Fruit fly (Drosophila melanogaster): ENCODE measurements around the gene mip130.
A peak's percentile ranks its signal among the peaks of the same experiment; 100 is the strongest.

The mip130 gene

DNA sequence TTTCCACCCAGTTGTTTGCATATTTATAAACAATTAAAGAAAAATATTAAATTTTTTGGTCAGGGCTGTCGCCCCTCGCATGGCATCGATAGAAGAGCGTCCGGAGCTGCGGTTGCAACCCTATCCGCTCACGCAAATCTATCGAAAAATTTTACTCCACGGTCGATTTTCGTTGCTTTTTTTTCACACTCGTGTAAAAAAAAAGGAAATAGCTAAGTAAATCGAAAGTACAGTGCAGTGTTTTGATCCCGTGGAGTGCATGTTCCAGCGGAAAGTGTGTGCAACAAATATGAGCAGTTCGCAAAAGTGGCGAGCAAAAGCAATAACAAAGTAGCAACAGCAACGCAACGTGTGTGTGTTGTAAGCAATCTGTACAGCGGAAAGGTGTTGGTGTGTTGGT lies 718 bp downstream of the mip130 start, which contains the start of the genes Edem1 and Rbcn-3B (continued):
- no peak for TF ChIP-seq BtbVII (GFP tag; optimal IDR thresholded peaks at IDR 0.05)
- TF ChIP-seq E2f1 (GFP tag; IDR thresholded peaks at IDR 0.05), result no peak
- no peak for TF ChIP-seq seq (GFP tag; IDR thresholded peaks at IDR 0.05)
- TF ChIP-seq CG7839 (tag; optimal IDR thresholded peaks at IDR 0.05), result no peak
- TF ChIP-seq CG10321 (GFP tag; IDR thresholded peaks at IDR 0.05), result no peak
- TF ChIP-seq CG4404 (GFP tag; IDR thresholded peaks at IDR 0.05), result no peak
- peak; percentile 12 for TF ChIP-seq lbe (GFP tag; optimal IDR thresholded peaks at IDR 0.05)
- TF ChIP-seq CG12104 (GFP tag; optimal IDR thresholded peaks at IDR 0.05), result no peak
- TF ChIP-seq gcm (GFP tag; optimal IDR thresholded peaks at IDR 0.05), result no peak
- TF ChIP-seq CG4424 (GFP tag; optimal IDR thresholded peaks at IDR 0.05), result no peak
- no peak for TF ChIP-seq Fer2 (tag; optimal IDR thresholded peaks at IDR 0.05)
- no peak for TF ChIP-seq cad (GFP tag; optimal IDR thresholded peaks at IDR 0.05)
- TF ChIP-seq CG4328 (GFP tag; optimal IDR thresholded peaks at IDR 0.05), result no peak
- no peak for TF ChIP-seq Rfx (GFP tag; IDR thresholded peaks at IDR 0.05)
- no peak for TF ChIP-seq CG17328 (GFP tag; IDR thresholded peaks at IDR 0.05)
- TF ChIP-seq CG12299 (tag; optimal IDR thresholded peaks at IDR 0.05), result no peak
- TF ChIP-seq CG9215 (GFP tag; IDR thresholded peaks at IDR 0.05), result no peak
- TF ChIP-seq CG7928 (GFP tag; optimal IDR thresholded peaks at IDR 0.05), result no peak
- no peak for TF ChIP-seq Mrtf (GFP tag; IDR thresholded peaks at IDR 0.05)
- TF ChIP-seq phol (tag; optimal IDR thresholded peaks at IDR 0.05), result no peak
- no peak for TF ChIP-seq CG14014 (GFP tag; IDR thresholded peaks at IDR 0.05)
- TF ChIP-seq Drgx (GFP tag; IDR thresholded peaks at IDR 0.05), result peak; percentile 14; the same call in 1 of the 2 replicates
- no peak for TF ChIP-seq CG12391 (tag; optimal IDR thresholded peaks at IDR 0.05)
- no peak for TF ChIP-seq toy (GFP tag; IDR thresholded peaks at IDR 0.05)
- no peak for TF ChIP-seq grau (tag; optimal IDR thresholded peaks at IDR 0.05)
- TF ChIP-seq ato (GFP tag; IDR thresholded peaks at IDR 0.05; ENCODE audit: partially characterized antibody), result no peak
- TF ChIP-seq CG31441 (GFP tag; IDR thresholded peaks at IDR 0.05), result no peak
- no peak for TF ChIP-seq en (GFP tag; optimal IDR thresholded peaks at IDR 0.05)
- no peak for TF ChIP-seq salm (tag; optimal IDR thresholded peaks at IDR 0.05)
- no peak for TF ChIP-seq cwo (GFP tag; optimal IDR thresholded peaks at IDR 0.05)
- no peak for TF ChIP-seq maf-S (GFP tag; optimal IDR thresholded peaks at IDR 0.05)
- TF ChIP-seq HLH4C (GFP tag; IDR thresholded peaks at IDR 0.05; ENCODE audit: partially characterized antibody), result 0 out of 3 replicates have a peak, but pooled peaks have one; percentile 42
- TF ChIP-seq Hey (tag; optimal IDR thresholded peaks at IDR 0.05), result no peak
- no peak for TF ChIP-seq CG15601 (tag; optimal IDR thresholded peaks at IDR 0.05)
- no peak for TF ChIP-seq CG9437 (GFP tag; optimal IDR thresholded peaks at IDR 0.05)
- no peak for TF ChIP-seq chn (GFP tag; optimal IDR thresholded peaks at IDR 0.05)
- no peak for TF ChIP-seq pum (GFP tag; optimal IDR thresholded peaks at IDR 0.05)
- no peak for TF ChIP-seq CG12769 (tag; optimal IDR thresholded peaks at IDR 0.05)
- no peak for TF ChIP-seq sqz (GFP tag; optimal IDR thresholded peaks at IDR 0.05)
- TF ChIP-seq CG2889 (GFP tag; IDR thresholded peaks at IDR 0.05), result no peak
- TF ChIP-seq tap (tag; optimal IDR thresholded peaks at IDR 0.05), result no peak
- peak; percentile 15 for TF ChIP-seq Max (GFP tag; optimal IDR thresholded peaks at IDR 0.05)
- no peak for TF ChIP-seq CG10147 (GFP tag; optimal IDR thresholded peaks at IDR 0.05)
- TF ChIP-seq Ets65A (GFP tag), result no peak
- TF ChIP-seq CG13123 (GFP tag; optimal IDR thresholded peaks at IDR 0.05), result no peak
- no peak for TF ChIP-seq stwl (tag; optimal IDR thresholded peaks at IDR 0.05)
- peak; percentile 30; the same call in 1 of the 3 replicates for TF ChIP-seq row (GFP tag; IDR thresholded peaks at IDR 0.05)
- TF ChIP-seq NC2α (GFP tag; optimal IDR thresholded peaks at IDR 0.05), result no peak
- no peak for TF ChIP-seq crp (GFP tag; optimal IDR thresholded peaks at IDR 0.05)
- TF ChIP-seq Doc2 (GFP tag; IDR thresholded peaks at IDR 0.05), result no peak
- TF ChIP-seq ash1 (GFP tag; optimal IDR thresholded peaks at IDR 0.05), result no peak
- TF ChIP-seq CG2129 (GFP tag; IDR thresholded peaks at IDR 0.05; ENCODE audit: partially characterized antibody), result 0 out of 2 replicates have a peak, but pooled peaks have one; percentile 23
